Worm (Caenorhabditis elegans) whole organism, mixed stage, embryonic: ENCODE data around the gene srh-15.

Experiments used
- bed-3 ChIP-seq: fragments of 200-800 bp; sonication (Bioruptor generic); optimal IDR thresholded peaks from 3 replicates; lab custom pipeline; 2018; ENCODE audit warnings: mild to moderate bottlenecking, missing genetic modification characterization, moderate library complexity, missing compliant biosample characterization
- ceh-39 ChIP-seq: fragments of 150-350 bp; optimal IDR thresholded peaks from 2 replicates; lab custom pipeline; 2014; ENCODE audit warnings: missing biosample characterization, missing genetic modification characterization
- cnd-1 ChIP-seq: fragments of 200-800 bp; sonication (Bioruptor generic); optimal IDR thresholded peaks from 2 replicates; lab custom pipeline; 2018; ENCODE audit warnings: mild to moderate bottlenecking, missing genetic modification characterization, missing compliant biosample characterization
- drap-1 ChIP-seq: fragments of 200-800 bp; sonication (Bioruptor generic); optimal IDR thresholded peaks from 3 replicates; lab custom pipeline; 2018; ENCODE audit warnings: mild to moderate bottlenecking, missing genetic modification characterization, missing compliant biosample characterization
- elt-1 ChIP-seq: sonication (generic microtip); optimal IDR thresholded peaks from 2 replicates; lab custom pipeline; 2017; ENCODE audit warnings: missing genetic modification characterization, mild to moderate bottlenecking, missing compliant biosample characterization, antibody characterized with exemption, moderate library complexity, borderline replicate concordance; ENCODE audit not compliant: insufficient read depth
- elt-3 ChIP-seq: fragments of 150-350 bp; optimal IDR thresholded peaks from 2 replicates; lab custom pipeline; 2014; ENCODE audit warnings: missing biosample characterization, missing genetic modification characterization
- flh-1 ChIP-seq: fragments of 200-800 bp; sonication (Bioruptor generic); optimal IDR thresholded peaks from 2 replicates; lab custom pipeline; 2018; ENCODE audit warnings: mild to moderate bottlenecking, missing genetic modification characterization, moderate library complexity, missing compliant biosample characterization
- ham-2 ChIP-seq: fragments of 200-800 bp; sonication (Bioruptor generic); optimal IDR thresholded peaks from 2 replicates; lab custom pipeline; 2018; ENCODE audit warnings: mild to moderate bottlenecking, missing genetic modification characterization, missing compliant biosample characterization
- hlh-1 ChIP-seq: fragments of 150-350 bp; optimal IDR thresholded peaks from 2 replicates; lab custom pipeline; 2014; ENCODE audit warnings: missing biosample characterization, missing genetic modification reagents, missing genetic modification characterization
- lin-13 ChIP-seq: fragments of 150-350 bp; optimal IDR thresholded peaks from 2 replicates; lab custom pipeline; 2014; ENCODE audit warnings: missing biosample characterization, missing genetic modification characterization
- lin-32 ChIP-seq: fragments of 200-800 bp; sonication (Bioruptor generic); optimal IDR thresholded peaks from 2 replicates; lab custom pipeline; 2018; ENCODE audit warnings: mild to moderate bottlenecking, missing genetic modification characterization, missing compliant biosample characterization
- lsy-2 ChIP-seq: fragments of 150-350 bp; optimal IDR thresholded peaks from 2 replicates; lab custom pipeline; 2014; ENCODE audit warnings: missing biosample characterization, missing genetic modification characterization
- mab-5 ChIP-seq: fragments of 150-350 bp; optimal IDR thresholded peaks from 2 replicates; lab custom pipeline; 2014; ENCODE audit warnings: missing biosample characterization, missing genetic modification characterization
- mep-1 ChIP-seq: fragments of 150-350 bp; optimal IDR thresholded peaks from 2 replicates; lab custom pipeline; 2017; ENCODE audit warnings: missing biosample characterization, missing genetic modification reagents, missing genetic modification characterization, inconsistent platforms
- mls-2 ChIP-seq: sonication (generic microtip); optimal IDR thresholded peaks from 2 replicates; lab custom pipeline; 2016; ENCODE audit warnings: mild to moderate bottlenecking, missing genetic modification characterization, moderate library complexity, missing compliant biosample characterization
- nhr-12 ChIP-seq: fragments of 150-350 bp; optimal IDR thresholded peaks from 2 replicates; lab custom pipeline; 2014; ENCODE audit warnings: missing biosample characterization, missing genetic modification characterization
- nhr-2 ChIP-seq: fragments of 150-350 bp; optimal IDR thresholded peaks from 2 replicates; lab custom pipeline; 2014; ENCODE audit warnings: missing biosample characterization, missing genetic modification characterization
- nhr-237 ChIP-seq: fragments of 150-350 bp; optimal IDR thresholded peaks from 2 replicates; lab custom pipeline; 2014; ENCODE audit warnings: missing biosample characterization, missing genetic modification characterization
- nhr-28 ChIP-seq: fragments of 150-350 bp; optimal IDR thresholded peaks from 2 replicates; lab custom pipeline; 2014; ENCODE audit warnings: missing biosample characterization, missing genetic modification characterization
- nhr-76 ChIP-seq: sonication (generic microtip); optimal IDR thresholded peaks from 2 replicates; lab custom pipeline; 2017; ENCODE audit warnings: missing biosample characterization, missing genetic modification characterization
- sptf-1 ChIP-seq: sonication (generic microtip); optimal IDR thresholded peaks from 2 replicates; lab custom pipeline; 2017; ENCODE audit warnings: mild to moderate bottlenecking, missing genetic modification characterization, moderate library complexity, missing compliant biosample characterization
- tbx-8 ChIP-seq: fragments of 200-800 bp; sonication (Bioruptor generic); optimal IDR thresholded peaks from 2 replicates; lab custom pipeline; 2018; ENCODE audit warnings: mild to moderate bottlenecking, missing genetic modification characterization, moderate library complexity, missing compliant biosample characterization
- unc-39 ChIP-seq: fragments of 150-350 bp; optimal IDR thresholded peaks from 2 replicates; lab custom pipeline; 2014; ENCODE audit warnings: missing biosample characterization, missing genetic modification characterization
- unc-62 ChIP-seq: fragments of 150-350 bp; optimal IDR thresholded peaks from 2 replicates; lab custom pipeline; 2014; ENCODE audit warnings: missing biosample characterization, missing genetic modification reagents, missing genetic modification characterization
- zip-8 ChIP-seq: fragments of 150-350 bp; optimal IDR thresholded peaks from 2 replicates; lab custom pipeline; 2014; ENCODE audit warnings: missing biosample characterization, missing genetic modification characterization

Gene srh-15

ce11 chrV:13367024-13367423 lies 46.2 kb downstream of the srh-15 start, which contains the start of gene srx-125:
Gene srx-125 (plus strand): TSS chrV:13367324.
- TF ChIP-seq cnd-1 (tag; lab: Kevin White, UChicago) = no peak
- no peak for TF ChIP-seq flh-1 (GFP tag; lab: Kevin White, UChicago)
- no peak for TF ChIP-seq mab-5
- no peak for TF ChIP-seq drap-1 (GFP tag; lab: Kevin White, UChicago)
- TF ChIP-seq tbx-8 = no peak
- no peak for TF ChIP-seq nhr-237
- TF ChIP-seq ceh-39 = no peak
- no peak for TF ChIP-seq elt-3 (tag; lab: Kevin White, UChicago)
- TF ChIP-seq zip-8 (tag; lab: Kevin White, UChicago) = no peak
- no peak for TF ChIP-seq bed-3 (GFP tag; lab: Kevin White, UChicago)
- no peak for TF ChIP-seq lin-13 (tag; lab: Kevin White, UChicago)
- no peak for TF ChIP-seq mls-2 (tag; lab: Kevin White, UChicago)
- TF ChIP-seq, all 35 proteins: peak for 0

- TF ChIP-seq cnd-1 (tag; lab: Kevin White, UChicago) (no peak), bed-3 (GFP tag; lab: Kevin White, UChicago) (no peak), nhr-28 (tag; lab: Kevin White, UChicago) (no peak), nhr-76 (tag; lab: Kevin White, UChicago) (no peak), nhr-237 (no peak), unc-39 (no peak), hlh-1 (no peak), lin-13 (tag; lab: Kevin White, UChicago) (no peak), lsy-2 (no peak), nhr-12 (tag; lab: Kevin White, UChicago) (no peak), mab-5 (no peak)
These were observed 48.9 kb downstream of the srh-15 start for ce11 chrV:13369663-13370062.

- TF ChIP-seq cnd-1 (tag; lab: Kevin White, UChicago) (no peak), mep-1 (no peak), zip-8 (tag; lab: Kevin White, UChicago) (no peak), hlh-1 (no peak), sptf-1 (no peak), mab-5 (no peak), unc-39 (no peak), nhr-12 (tag; lab: Kevin White, UChicago) (no peak), nhr-2 (tag; lab: Kevin White, UChicago) (no peak), ham-2 (GFP tag; lab: Kevin White, UChicago) (no peak), elt-3 (tag; lab: Kevin White, UChicago) (no peak), lin-32 (GFP tag; lab: Kevin White, UChicago) (no peak), nhr-76 (tag; lab: Kevin White, UChicago) (no peak), mls-2 (tag; lab: Kevin White, UChicago) (no peak)
These were observed 49.5 kb downstream of the srh-15 start for ce11 chrV:13370265-13370664.

- peak; percentile 20 for TF ChIP-seq nhr-2 (tag; lab: Kevin White, UChicago)
- no peak for TF ChIP-seq elt-1 (tag; lab: Kevin White, UChicago)
- peak; percentile 7 for TF ChIP-seq unc-62 (GFP tag; lab: Kevin White, UChicago)
- peak; percentile 86 for TF ChIP-seq zip-8 (tag; lab: Kevin White, UChicago)
- TF ChIP-seq, all 35 proteins: peak for 3
These were observed 50.6 kb downstream of the srh-15 start for ce11 chrV:13371336-13371735.
